Worm (Caenorhabditis elegans) whole organism, L2 larva: ENCODE measurements around the gene pges-2.

Experiments
- ama-1 ChIP-seq: fragments of 150-350 bp; optimal IDR thresholded peaks from 2 replicates; lab custom pipeline; 2018; ENCODE audit warnings: inconsistent platforms
- ceh-82 ChIP-seq: fragments of 150-350 bp; optimal IDR thresholded peaks from 2 replicates; lab custom pipeline; 2014; ENCODE audit warnings: missing biosample characterization, missing genetic modification characterization
- egl-27 ChIP-seq: sonication (generic microtip); optimal IDR thresholded peaks from 3 replicates; lab custom pipeline; 2017; ENCODE audit warnings: missing biosample characterization, missing genetic modification reagents, missing genetic modification characterization
- lin-39 ChIP-seq: fragments of 150-350 bp; optimal IDR thresholded peaks from 2 replicates; lab custom pipeline; 2014; ENCODE audit warnings: missing biosample characterization, missing genetic modification reagents, missing genetic modification characterization
- lsy-2 ChIP-seq, 2 experiments: fragments of 150-350 bp in 1 of 2; sonication (generic microtip) in 1 of 2; optimal IDR thresholded peaks; 2 replicates each; lab custom pipeline; 2014 to 2017; ENCODE audit warnings: missing biosample characterization in 2 of 2, missing genetic modification characterization in 2 of 2
- nhr-11 ChIP-seq: fragments of 150-350 bp; optimal IDR thresholded peaks from 2 replicates; lab custom pipeline; 2014; ENCODE audit warnings: missing biosample characterization, missing genetic modification characterization
- nhr-12 ChIP-seq: fragments of 150-350 bp; optimal IDR thresholded peaks from 2 replicates; lab custom pipeline; 2014; ENCODE audit warnings: missing biosample characterization, missing genetic modification characterization
- nhr-23 ChIP-seq: fragments of 150-350 bp; optimal IDR thresholded peaks from 2 replicates; lab custom pipeline; 2014; ENCODE audit warnings: missing biosample characterization, missing genetic modification reagents, missing genetic modification characterization
- nhr-25 ChIP-seq: fragments of 150-350 bp; sonication (generic microtip); optimal IDR thresholded peaks from 3 replicates; lab custom pipeline; 2014; ENCODE audit warnings: missing biosample characterization, missing genetic modification characterization
- peb-1 ChIP-seq: fragments of 150-350 bp; optimal IDR thresholded peaks from 2 replicates; lab custom pipeline; 2014; ENCODE audit warnings: missing biosample characterization, missing genetic modification characterization
- sma-3 ChIP-seq: sonication (generic microtip); optimal IDR thresholded peaks from 2 replicates; lab custom pipeline; 2016; ENCODE audit warnings: missing genetic modification reagents, missing genetic modification characterization, missing compliant biosample characterization
- snpc-4 ChIP-seq: fragments of 150-350 bp; optimal IDR thresholded peaks from 2 replicates; lab custom pipeline; 2014; ENCODE audit warnings: missing biosample characterization, missing genetic modification characterization
- ztf-11 ChIP-seq: sonication (generic microtip); optimal IDR thresholded peaks from 2 replicates; lab custom pipeline; 2017; ENCODE audit warnings: missing biosample characterization, missing genetic modification characterization

DNA sequence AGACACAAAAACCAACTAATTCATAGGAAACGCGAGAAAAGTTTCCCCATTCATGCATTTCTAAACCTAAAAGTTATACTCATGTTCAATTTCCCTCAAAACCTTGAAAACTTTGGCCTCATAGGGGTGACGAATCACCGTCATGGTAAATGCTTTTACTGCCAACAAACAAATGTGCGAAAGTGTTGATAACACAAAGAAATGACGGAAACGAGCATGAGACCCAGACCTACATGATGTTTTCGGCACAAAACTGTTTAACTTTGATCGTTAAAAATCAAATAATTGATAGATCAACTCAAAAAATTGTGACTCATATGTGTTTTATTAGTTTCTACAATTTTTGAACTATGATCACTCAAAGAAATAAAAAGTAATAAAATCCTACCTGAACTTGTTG lies 35.7 kb downstream of the pges-2 start:
- TF ChIP-seq peb-1 (tag; lab: Kevin White, UChicago) (no peak), nhr-23 (no peak), ama-1 (lab: Kevin White, UChicago) (no peak), nhr-11 (tag; lab: Kevin White, UChicago) (no peak), ceh-82 (no peak), lsy-2 (tag; optimal IDR thresholded peaks at IDR 0.05; lab: Kevin White, UChicago) (no peak), sma-3 (no peak), snpc-4 (tag; lab: Kevin White, UChicago) (no peak), ztf-11 (tag; lab: Kevin White, UChicago) (no peak), nhr-12 (tag; lab: Kevin White, UChicago) (no peak), nhr-25 (tag; lab: Kevin White, UChicago) (no peak), egl-27 (no peak), lin-39 (no peak)
